Worm (Caenorhabditis elegans) whole organism, young adult: Measurements from ENCODE around the gene mrpl-42.

ENCODE experiments used
- B0336.3 ChIP-seq: fragments of 200-800 bp; sonication (Bioruptor generic); IDR thresholded peaks from 2 replicates; pipeline ENCODE4 v1.3.6; 2022; ENCODE audit warnings: missing genetic modification characterization, missing compliant biosample characterization
- C06A6.2 ChIP-seq: fragments of 200-800 bp; sonication (Bioruptor generic); conservative IDR thresholded peaks from 2 replicates; pipeline ENCODE4 v1.3.6; 2022; ENCODE audit warnings: missing genetic modification characterization, missing compliant biosample characterization
- D2030.7 ChIP-seq: fragments of 200-800 bp; sonication (Bioruptor generic); IDR thresholded peaks from 2 replicates; pipeline ENCODE4 v1.3.6; 2022; ENCODE audit warnings: missing genetic modification reagents, missing genetic modification characterization, missing compliant biosample characterization
- F33H1.4 ChIP-seq: fragments of 200-800 bp; sonication (Bioruptor generic); IDR thresholded peaks from 2 replicates; pipeline ENCODE4 v1.3.6; 2022; ENCODE audit warnings: missing genetic modification reagents, missing genetic modification characterization, missing compliant biosample characterization
- F49E8.2 ChIP-seq: sonication (generic microtip); optimal IDR thresholded peaks from 3 replicates; lab custom pipeline; 2017; ENCODE audit warnings: missing genetic modification characterization, mild to moderate bottlenecking, missing compliant biosample characterization, antibody characterized with exemption, moderate library complexity; ENCODE audit not compliant: insufficient read depth
- F57A8.1 ChIP-seq: fragments of 200-800 bp; sonication (Bioruptor generic); optimal IDR thresholded peaks from 2 replicates; lab custom pipeline; 2018; ENCODE audit warnings: mild to moderate bottlenecking, missing genetic modification characterization, moderate library complexity, missing compliant biosample characterization
- T07F8.4 ChIP-seq: sonication (generic microtip); optimal IDR thresholded peaks from 2 replicates; lab custom pipeline; 2016; ENCODE audit warnings: mild to moderate bottlenecking, missing genetic modification characterization, moderate library complexity, missing compliant biosample characterization
- T26A5.8 ChIP-seq: sonication (generic microtip); optimal IDR thresholded peaks from 2 replicates; lab custom pipeline; 2016; ENCODE audit warnings: missing genetic modification characterization, missing compliant biosample characterization
- Y56A3A.18 ChIP-seq: fragments of 200-800 bp; sonication (Bioruptor generic); IDR thresholded peaks from 2 replicates; pipeline ENCODE4 v1.3.6; 2022; ENCODE audit warnings: missing genetic modification reagents, missing genetic modification characterization, missing compliant biosample characterization
- Y67H2A.10 ChIP-seq: fragments of 200-800 bp; sonication (Bioruptor generic); conservative IDR thresholded peaks from 2 replicates; pipeline ENCODE4 v1.3.6; 2022; ENCODE audit warnings: missing genetic modification reagents, missing genetic modification characterization, missing compliant biosample characterization
- attf-5 ChIP-seq: fragments of 200-800 bp; sonication (Bioruptor generic); optimal IDR thresholded peaks from 2 replicates; lab custom pipeline; 2018; ENCODE audit warnings: mild to moderate bottlenecking, missing genetic modification characterization, missing compliant biosample characterization
- attf-6 ChIP-seq: fragments of 200-800 bp; sonication (Bioruptor generic); IDR thresholded peaks from 2 replicates; pipeline ENCODE4 v1.3.6; 2022; ENCODE audit warnings: missing genetic modification reagents, missing genetic modification characterization, missing compliant biosample characterization
- bed-2 ChIP-seq: fragments of 200-800 bp; sonication (Bioruptor generic); IDR thresholded peaks from 2 replicates; pipeline ENCODE4 v1.3.6; 2022; ENCODE audit warnings: missing genetic modification reagents, missing genetic modification characterization, missing compliant biosample characterization
- cebp-1 ChIP-seq, 2 experiments: fragments of 200-800 bp in 1 of 2; sonication (Bioruptor generic) in 1 of 2; sonication (generic microtip) in 1 of 2; IDR thresholded peaks in 1 of 2; optimal IDR thresholded peaks in 1 of 2; 2 replicates each; pipeline versions ENCODE4 v1.3.6 to Lab custom; 2017 to 2022; ENCODE audit warnings: missing compliant biosample characterization in 2 of 2, missing genetic modification characterization in 2 of 2, mild to moderate bottlenecking in 1 of 2, missing genetic modification reagents in 1 of 2, moderate library complexity in 1 of 2
- ceh-79 ChIP-seq: sonication (generic microtip); optimal IDR thresholded peaks from 2 replicates; lab custom pipeline; 2017; ENCODE audit warnings: mild to moderate bottlenecking, missing genetic modification characterization, missing compliant biosample characterization
- dox-1 ChIP-seq: fragments of 200-800 bp; sonication (Bioruptor generic); IDR thresholded peaks from 2 replicates; pipeline ENCODE4 v1.3.6; 2022; ENCODE audit warnings: missing genetic modification reagents, missing genetic modification characterization, missing compliant biosample characterization
- dpff-1 ChIP-seq: sonication (generic microtip); optimal IDR thresholded peaks from 2 replicates; lab custom pipeline; 2017; ENCODE audit warnings: mild to moderate bottlenecking, missing genetic modification characterization, missing compliant biosample characterization
- egl-18 ChIP-seq: fragments of 200-800 bp; sonication (Bioruptor generic); IDR thresholded peaks from 2 replicates; pipeline ENCODE4 v1.3.6; 2022; ENCODE audit warnings: missing genetic modification reagents, missing genetic modification characterization, missing compliant biosample characterization
- egrh-3 ChIP-seq: fragments of 200-800 bp; sonication (Bioruptor generic); IDR thresholded peaks from 2 replicates; pipeline ENCODE4 v1.3.6; 2022; ENCODE audit warnings: missing genetic modification reagents, missing genetic modification characterization, missing compliant biosample characterization
- fkh-3 ChIP-seq: sonication (generic microtip); optimal IDR thresholded peaks from 2 replicates; lab custom pipeline; 2016; ENCODE audit warnings: mild to moderate bottlenecking, missing genetic modification characterization, missing compliant biosample characterization
- hmg-1.2 ChIP-seq: fragments of 200-800 bp; sonication (Bioruptor generic); IDR thresholded peaks from 2 replicates; pipeline ENCODE4 v1.3.6; 2022; ENCODE audit warnings: missing genetic modification reagents, missing genetic modification characterization, missing compliant biosample characterization
- hsf-1 ChIP-seq: fragments of 200-800 bp; sonication (Bioruptor generic); IDR thresholded peaks from 2 replicates; pipeline ENCODE4 v1.3.6; 2022; ENCODE audit warnings: missing genetic modification reagents, missing genetic modification characterization, missing compliant biosample characterization
- lag-1 ChIP-seq: fragments of 200-800 bp; sonication (Bioruptor generic); IDR thresholded peaks from 2 replicates; pipeline ENCODE4 v1.3.6; 2022; ENCODE audit warnings: missing genetic modification reagents, missing genetic modification characterization, missing compliant biosample characterization
- lin-40 ChIP-seq: sonication (generic microtip); optimal IDR thresholded peaks from 2 replicates; lab custom pipeline; 2016; ENCODE audit warnings: missing genetic modification characterization, mild to moderate bottlenecking, missing compliant biosample characterization, missing genotype, missing genetic modification reagents
- lsl-1 ChIP-seq: fragments of 200-800 bp; sonication (Bioruptor generic); optimal IDR thresholded peaks from 2 replicates; lab custom pipeline; 2018; ENCODE audit warnings: mild to moderate bottlenecking, missing genetic modification characterization, moderate library complexity, missing compliant biosample characterization
- madf-6 ChIP-seq: fragments of 200-800 bp; sonication (Bioruptor generic); IDR thresholded peaks from 2 replicates; pipeline ENCODE4 v1.3.6; 2022; ENCODE audit warnings: missing genetic modification reagents, missing genetic modification characterization, missing compliant biosample characterization
- mxl-1 ChIP-seq: sonication (generic microtip); optimal IDR thresholded peaks from 2 replicates; lab custom pipeline; 2016; ENCODE audit warnings: missing genetic modification characterization, missing compliant biosample characterization
- nfya-2 ChIP-seq: fragments of 200-800 bp; sonication (Bioruptor generic); IDR thresholded peaks from 2 replicates; pipeline ENCODE4 v1.3.6; 2022; ENCODE audit warnings: missing genetic modification reagents, missing genetic modification characterization, missing compliant biosample characterization
- nhr-90 ChIP-seq: sonication (generic microtip); optimal IDR thresholded peaks from 2 replicates; lab custom pipeline; 2016; ENCODE audit warnings: missing genotype, mild to moderate bottlenecking, missing genetic modification characterization, missing compliant biosample characterization
- pbrm-1 ChIP-seq: fragments of 200-800 bp; sonication (Bioruptor generic); IDR thresholded peaks from 2 replicates; pipeline ENCODE4 v1.3.6; 2022; ENCODE audit warnings: missing genetic modification reagents, missing genetic modification characterization, missing compliant biosample characterization
- sdz-38 ChIP-seq: sonication (generic microtip); optimal IDR thresholded peaks from 2 replicates; lab custom pipeline; 2016; ENCODE audit warnings: missing genotype, missing genetic modification characterization, missing compliant biosample characterization
- snpc-1.1 ChIP-seq: sonication (generic microtip); optimal IDR thresholded peaks from 2 replicates; lab custom pipeline; 2017; ENCODE audit warnings: missing genetic modification characterization, mild to moderate bottlenecking, missing compliant biosample characterization, antibody characterized with exemption, moderate library complexity, missing genotype, missing genetic modification reagents; ENCODE audit not compliant: insufficient read depth
- snpc-1.3 ChIP-seq: sonication (generic microtip); optimal IDR thresholded peaks from 2 replicates; lab custom pipeline; 2017; ENCODE audit warnings: missing genetic modification characterization, mild to moderate bottlenecking, missing compliant biosample characterization, antibody characterized with exemption, moderate library complexity, missing genotype, missing genetic modification reagents; ENCODE audit not compliant: insufficient read depth
- snpc-3.4 ChIP-seq: sonication (generic microtip); optimal IDR thresholded peaks from 2 replicates; lab custom pipeline; 2017; ENCODE audit warnings: missing genetic modification characterization, mild to moderate bottlenecking, missing compliant biosample characterization, antibody characterized with exemption, moderate library complexity, missing genotype, missing genetic modification reagents
- snpc-4 ChIP-seq, 5 experiments: fragments of 150-350 bp in 1 of 5; sonication (generic microtip) in 4 of 5; optimal IDR thresholded peaks; 2 replicates each; lab custom pipeline; 2014 to 2018; ENCODE audit warnings: missing genetic modification characterization in 5 of 5, missing biosample characterization in 3 of 5, antibody characterized with exemption in 2 of 5, mild to moderate bottlenecking in 2 of 5, missing compliant biosample characterization in 2 of 5, missing genotype in 2 of 5, moderate library complexity in 2 of 5, missing genetic modification reagents in 1 of 5
- tbp1 ChIP-seq: fragments of 200-800 bp; sonication (Bioruptor generic); optimal IDR thresholded peaks from 2 replicates; lab custom pipeline; 2018; ENCODE audit warnings: mild to moderate bottlenecking, missing genetic modification characterization, missing compliant biosample characterization
- zim-3 ChIP-seq: sonication (generic microtip); optimal IDR thresholded peaks from 2 replicates; lab custom pipeline; 2017; ENCODE audit warnings: mild to moderate bottlenecking, missing genetic modification characterization, moderate library complexity, missing compliant biosample characterization

The mrpl-42 gene

DNA sequence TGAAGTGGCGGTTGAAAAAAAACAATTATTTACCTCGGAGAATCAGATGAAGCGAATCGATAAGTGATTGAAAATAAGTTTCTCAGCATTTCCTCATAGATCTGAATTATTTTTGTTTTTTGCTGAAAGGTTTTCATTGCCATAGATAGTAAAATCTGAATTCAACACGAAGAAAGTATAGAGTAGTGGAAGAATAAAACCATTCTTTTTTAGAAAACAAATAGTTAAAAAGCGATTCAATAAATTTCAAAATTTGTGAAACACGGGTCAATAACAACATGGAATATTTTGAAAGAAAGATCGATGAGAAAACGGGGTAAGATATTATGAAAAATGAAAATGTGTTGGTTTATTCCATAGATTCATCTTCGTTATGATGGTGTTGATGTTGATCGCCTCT lies at the start of gene mrpl-42:
TSS of gene mrpl-42 (minus strand) at position 101 of the 400 bp plus-strand sequence.
- TF ChIP-seq Y67H2A.10 (GFP tag; lab: Robert Waterston, UW) = no peak
- TF ChIP-seq egrh-3 (GFP tag; lab: Robert Waterston, UW) = no peak
- no peak for TF ChIP-seq lsl-1 (GFP tag; lab: Kevin White, UChicago)
- no peak for TF ChIP-seq bed-2 (GFP tag; lab: Robert Waterston, UW)
- no peak for TF ChIP-seq T26A5.8 (tag; lab: Kevin White, UChicago)
- TF ChIP-seq hmg-1.2 (GFP tag; lab: Robert Waterston, UW) = no peak
- no peak for TF ChIP-seq F57A8.1 (GFP tag; lab: Kevin White, UChicago)
- no peak for TF ChIP-seq ceh-79
- no peak for TF ChIP-seq attf-5
- TF ChIP-seq lin-40 = no peak
- no peak for TF ChIP-seq pbrm-1
- no peak for TF ChIP-seq sdz-38
- no peak for TF ChIP-seq egl-18 (GFP tag; lab: Robert Waterston, UW)
- TF ChIP-seq C06A6.2 (GFP tag; lab: Robert Waterston, UW) = no peak
- TF ChIP-seq B0336.3 (GFP tag; lab: Robert Waterston, UW) = no peak
- TF ChIP-seq F33H1.4 = no peak
- TF ChIP-seq mxl-1 = no peak
- no peak for TF ChIP-seq nhr-90

DNA sequence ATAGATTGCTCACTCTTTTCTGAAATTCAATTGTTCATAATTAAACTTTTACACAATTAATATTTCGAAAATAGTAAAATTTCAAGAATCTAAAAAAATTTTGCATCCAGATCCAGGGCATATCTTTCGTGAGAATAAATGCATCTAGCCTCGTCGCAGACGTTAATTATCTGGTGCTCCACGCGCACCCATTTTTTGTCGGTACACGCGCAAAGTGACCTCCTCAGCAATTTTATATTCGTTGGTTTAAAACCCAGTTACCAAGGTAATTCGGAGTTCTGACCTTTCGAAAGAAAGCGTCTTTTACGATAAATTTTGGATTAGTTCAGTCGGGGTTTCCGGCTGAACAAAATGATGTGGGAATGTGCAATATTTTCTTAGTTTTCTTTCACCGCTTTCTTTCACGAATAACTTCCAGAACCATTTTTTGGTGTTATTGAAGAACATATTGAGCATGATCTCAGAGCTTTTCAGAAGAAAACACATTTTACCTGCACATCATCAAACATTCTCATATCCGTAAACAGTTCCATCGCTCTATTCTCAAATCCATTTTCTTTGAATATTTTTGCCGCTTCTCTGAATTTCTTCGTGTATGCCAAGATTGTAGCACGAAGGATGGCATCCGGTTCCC lies 46.0 kb upstream of the mrpl-42 start:
- peak; percentile 34 for TF ChIP-seq snpc-1.3 (tag; lab: Kevin White, UChicago)
- peak; percentile 78 for TF ChIP-seq snpc-3.4 (tag; lab: Kevin White, UChicago)
- peak; percentile 93 for TF ChIP-seq attf-6
- no peak for TF ChIP-seq zim-3 (tag; lab: Kevin White, UChicago)
- peak; percentile 82 for TF ChIP-seq snpc-4 (GFP tag; optimal IDR thresholded peaks at IDR 0.05; lab: Kevin White, UChicago)
- TF ChIP-seq snpc-4 (tag; optimal IDR thresholded peaks at IDR 0.05; lab: Kevin White, UChicago) = peak; percentile 86 to 97 (median 94)
- no peak for TF ChIP-seq Y56A3A.18 (GFP tag; lab: Robert Waterston, UW)
- TF ChIP-seq hmg-1.2 (GFP tag; lab: Robert Waterston, UW) = peak; percentile 56
- TF ChIP-seq lag-1 (GFP tag; lab: Robert Waterston, UW) = no peak
- peak; percentile 67 for TF ChIP-seq madf-6 (GFP tag; lab: Robert Waterston, UW)
- TF ChIP-seq snpc-1.1 (tag; lab: Kevin White, UChicago) = peak; percentile 92
- no peak for TF ChIP-seq dpff-1 (tag; lab: Kevin White, UChicago)
- peak; percentile 8 for TF ChIP-seq F49E8.2
- peak; percentile 45 for TF ChIP-seq lsl-1 (GFP tag; lab: Kevin White, UChicago)
- TF ChIP-seq tbp1 (GFP tag; lab: Kevin White, UChicago) = peak; percentile 73
- peak; percentile 43; the same call in 1 of the 2 replicates for TF ChIP-seq D2030.7 (GFP tag; lab: Robert Waterston, UW)

DNA sequence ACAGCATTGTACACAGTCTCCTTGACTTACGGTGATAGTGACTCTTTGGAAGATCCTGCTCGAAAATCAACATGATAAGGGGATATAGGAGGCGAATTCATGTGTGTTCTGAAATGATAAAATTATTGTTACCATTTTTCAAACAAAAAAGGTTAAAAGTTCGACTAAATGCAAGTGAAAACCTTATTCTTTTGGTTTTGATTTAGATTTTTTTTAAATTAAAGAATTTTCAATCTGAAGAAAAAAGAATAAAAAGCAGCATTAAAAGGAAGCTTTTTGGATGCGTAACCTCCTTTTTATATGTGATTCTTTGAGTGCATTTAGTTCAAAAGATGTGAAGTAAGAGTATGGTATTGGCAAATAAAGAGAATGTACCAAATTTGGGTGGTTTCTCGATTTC lies 41.1 kb upstream of the mrpl-42 start, which contains the start of gene delm-1:
TSS of gene delm-1 (minus strand) at position 101 of the 400 bp plus-strand sequence.
- no peak for TF ChIP-seq hsf-1
- TF ChIP-seq cebp-1 (GFP tag; IDR thresholded peaks at IDR 0.05; lab: Robert Waterston, UW) = no peak
- TF ChIP-seq cebp-1 (tag; optimal IDR thresholded peaks at IDR 0.05; lab: Kevin White, UChicago) = no peak
- no peak for TF ChIP-seq T07F8.4
- no peak for TF ChIP-seq fkh-3 (tag; lab: Kevin White, UChicago)
- TF ChIP-seq nfya-2 (GFP tag; lab: Robert Waterston, UW) = no peak
- no peak for TF ChIP-seq ceh-79
- no peak for TF ChIP-seq Y56A3A.18 (GFP tag; lab: Robert Waterston, UW)
- TF ChIP-seq dox-1 (GFP tag; lab: Robert Waterston, UW) = no peak
